Worm (Caenorhabditis elegans): ENCODE measurements around the gene F14D2.15.

DNA sequence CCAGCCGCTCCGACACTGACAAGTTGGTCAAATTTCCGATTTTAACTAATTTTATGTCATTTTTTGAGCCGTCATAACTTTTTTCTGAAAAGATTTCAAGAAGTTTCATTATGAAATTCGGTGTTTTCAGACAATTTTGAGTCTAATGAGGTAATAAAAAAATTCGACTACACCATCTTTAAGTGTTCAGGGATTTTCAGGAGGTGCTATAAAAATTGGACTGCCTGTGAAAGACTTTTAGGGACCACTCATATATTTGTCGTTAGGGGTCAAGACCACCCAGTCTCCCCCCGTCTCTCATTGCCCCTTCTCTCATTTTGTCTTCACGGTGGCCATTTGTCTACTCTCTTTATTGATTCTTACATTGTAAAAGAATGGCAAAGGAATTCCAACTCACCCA is 31.2 kb upstream of the F14D2.15 start, which contains the start of gene bath-10:
- TF ChIP-seq W03F9.2 (tag; optimal IDR thresholded peaks at IDR 0.05) (no peak), him-1 (tag; optimal IDR thresholded peaks at IDR 0.05) (no peak)
